Worm (Caenorhabditis elegans) whole organism, mixed stage, embryonic: ENCODE data around the gene snap-29.

Experiments
- M03D4.4 ChIP-seq: sonication (generic microtip); optimal IDR thresholded peaks from 2 replicates; lab custom pipeline; 2017; ENCODE audit warnings: mild to moderate bottlenecking, missing genetic modification characterization, missing compliant biosample characterization
- bed-3 ChIP-seq: fragments of 200-800 bp; sonication (Bioruptor generic); optimal IDR thresholded peaks from 3 replicates; lab custom pipeline; 2018; ENCODE audit warnings: mild to moderate bottlenecking, missing genetic modification characterization, moderate library complexity, missing compliant biosample characterization
- blmp-1 ChIP-seq: fragments of 150-350 bp; optimal IDR thresholded peaks from 2 replicates; lab custom pipeline; 2014; ENCODE audit warnings: missing biosample characterization, missing genetic modification characterization
- ceh-39 ChIP-seq: fragments of 150-350 bp; optimal IDR thresholded peaks from 2 replicates; lab custom pipeline; 2014; ENCODE audit warnings: missing biosample characterization, missing genetic modification characterization
- ceh-43 ChIP-seq: fragments of 200-800 bp; sonication (Bioruptor generic); optimal IDR thresholded peaks from 2 replicates; lab custom pipeline; 2018; ENCODE audit warnings: mild to moderate bottlenecking, missing genetic modification characterization, moderate library complexity, missing compliant biosample characterization
- ceh-83 ChIP-seq: fragments of 200-800 bp; sonication (Bioruptor generic); optimal IDR thresholded peaks from 2 replicates; lab custom pipeline; 2018; ENCODE audit warnings: mild to moderate bottlenecking, missing genetic modification characterization, missing compliant biosample characterization
- ces-1 ChIP-seq: fragments of 150-350 bp; optimal IDR thresholded peaks from 2 replicates; lab custom pipeline; 2014; ENCODE audit warnings: missing biosample characterization, missing genetic modification reagents, missing genetic modification characterization
- cnd-1 ChIP-seq: fragments of 200-800 bp; sonication (Bioruptor generic); optimal IDR thresholded peaks from 2 replicates; lab custom pipeline; 2018; ENCODE audit warnings: mild to moderate bottlenecking, missing genetic modification characterization, missing compliant biosample characterization
- drap-1 ChIP-seq: fragments of 200-800 bp; sonication (Bioruptor generic); optimal IDR thresholded peaks from 3 replicates; lab custom pipeline; 2018; ENCODE audit warnings: mild to moderate bottlenecking, missing genetic modification characterization, missing compliant biosample characterization
- elt-1 ChIP-seq: sonication (generic microtip); optimal IDR thresholded peaks from 2 replicates; lab custom pipeline; 2017; ENCODE audit warnings: missing genetic modification characterization, mild to moderate bottlenecking, missing compliant biosample characterization, antibody characterized with exemption, moderate library complexity, borderline replicate concordance; ENCODE audit not compliant: insufficient read depth
- elt-3 ChIP-seq: fragments of 150-350 bp; optimal IDR thresholded peaks from 2 replicates; lab custom pipeline; 2014; ENCODE audit warnings: missing biosample characterization, missing genetic modification characterization
- flh-1 ChIP-seq: fragments of 200-800 bp; sonication (Bioruptor generic); optimal IDR thresholded peaks from 2 replicates; lab custom pipeline; 2018; ENCODE audit warnings: mild to moderate bottlenecking, missing genetic modification characterization, moderate library complexity, missing compliant biosample characterization
- hlh-1 ChIP-seq: fragments of 150-350 bp; optimal IDR thresholded peaks from 2 replicates; lab custom pipeline; 2014; ENCODE audit warnings: missing biosample characterization, missing genetic modification reagents, missing genetic modification characterization
- lsy-2 ChIP-seq: fragments of 150-350 bp; optimal IDR thresholded peaks from 2 replicates; lab custom pipeline; 2014; ENCODE audit warnings: missing biosample characterization, missing genetic modification characterization
- mab-5 ChIP-seq: fragments of 150-350 bp; optimal IDR thresholded peaks from 2 replicates; lab custom pipeline; 2014; ENCODE audit warnings: missing biosample characterization, missing genetic modification characterization
- mls-2 ChIP-seq: sonication (generic microtip); optimal IDR thresholded peaks from 2 replicates; lab custom pipeline; 2016; ENCODE audit warnings: mild to moderate bottlenecking, missing genetic modification characterization, moderate library complexity, missing compliant biosample characterization
- nhr-12 ChIP-seq: fragments of 150-350 bp; optimal IDR thresholded peaks from 2 replicates; lab custom pipeline; 2014; ENCODE audit warnings: missing biosample characterization, missing genetic modification characterization
- nhr-2 ChIP-seq: fragments of 150-350 bp; optimal IDR thresholded peaks from 2 replicates; lab custom pipeline; 2014; ENCODE audit warnings: missing biosample characterization, missing genetic modification characterization
- nhr-237 ChIP-seq: fragments of 150-350 bp; optimal IDR thresholded peaks from 2 replicates; lab custom pipeline; 2014; ENCODE audit warnings: missing biosample characterization, missing genetic modification characterization
- nhr-28 ChIP-seq: fragments of 150-350 bp; optimal IDR thresholded peaks from 2 replicates; lab custom pipeline; 2014; ENCODE audit warnings: missing biosample characterization, missing genetic modification characterization
- nhr-76 ChIP-seq: sonication (generic microtip); optimal IDR thresholded peaks from 2 replicates; lab custom pipeline; 2017; ENCODE audit warnings: missing biosample characterization, missing genetic modification characterization
- pha-4 ChIP-seq: fragments of 150-350 bp; optimal IDR thresholded peaks from 2 replicates; lab custom pipeline; 2018; ENCODE audit warnings: missing biosample characterization, missing genetic modification reagents, missing genetic modification characterization
- sem-2 ChIP-seq: fragments of 200-800 bp; sonication (Bioruptor generic); optimal IDR thresholded peaks from 2 replicates; lab custom pipeline; 2018; ENCODE audit warnings: mild to moderate bottlenecking, missing genetic modification characterization, missing compliant biosample characterization
- snpc-4 ChIP-seq: fragments of 150-350 bp; optimal IDR thresholded peaks from 2 replicates; lab custom pipeline; 2014; ENCODE audit warnings: missing biosample characterization, missing genetic modification characterization
- sptf-1 ChIP-seq: sonication (generic microtip); optimal IDR thresholded peaks from 2 replicates; lab custom pipeline; 2017; ENCODE audit warnings: mild to moderate bottlenecking, missing genetic modification characterization, moderate library complexity, missing compliant biosample characterization
- tbx-8 ChIP-seq: fragments of 200-800 bp; sonication (Bioruptor generic); optimal IDR thresholded peaks from 2 replicates; lab custom pipeline; 2018; ENCODE audit warnings: mild to moderate bottlenecking, missing genetic modification characterization, moderate library complexity, missing compliant biosample characterization
- unc-120 ChIP-seq: sonication (generic microtip); optimal IDR thresholded peaks from 2 replicates; lab custom pipeline; 2017; ENCODE audit warnings: missing genetic modification characterization, missing compliant biosample characterization; ENCODE audit not compliant: poor library complexity, severe bottlenecking
- unc-39 ChIP-seq: fragments of 150-350 bp; optimal IDR thresholded peaks from 2 replicates; lab custom pipeline; 2014; ENCODE audit warnings: missing biosample characterization, missing genetic modification characterization
- unc-62 ChIP-seq: fragments of 150-350 bp; optimal IDR thresholded peaks from 2 replicates; lab custom pipeline; 2014; ENCODE audit warnings: missing biosample characterization, missing genetic modification reagents, missing genetic modification characterization
- zip-8 ChIP-seq: fragments of 150-350 bp; optimal IDR thresholded peaks from 2 replicates; lab custom pipeline; 2014; ENCODE audit warnings: missing biosample characterization, missing genetic modification characterization
- ztf-11 ChIP-seq: fragments of 150-350 bp; optimal IDR thresholded peaks from 2 replicates; lab custom pipeline; 2014; ENCODE audit warnings: missing biosample characterization, missing genetic modification characterization

Gene snap-29

DNA sequence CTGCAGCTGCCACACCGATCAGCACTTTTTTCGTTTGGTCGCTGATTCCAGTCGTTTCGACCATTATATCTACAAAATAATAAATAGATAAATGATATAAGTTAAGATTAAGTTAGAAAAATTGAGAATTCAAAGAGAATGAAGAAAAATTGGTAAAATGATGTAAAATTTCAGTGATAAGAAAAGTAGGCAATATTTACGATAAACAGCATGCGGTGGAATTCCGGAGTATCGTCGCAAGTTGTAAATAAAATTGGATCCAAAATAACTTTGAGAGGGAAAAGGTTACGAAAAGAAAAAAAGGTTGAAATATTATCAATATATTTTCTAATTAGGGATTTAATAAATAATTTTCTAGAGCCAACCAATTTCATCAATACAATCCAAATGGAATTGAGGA lies 21.4 kb upstream of the snap-29 start, which contains the start of gene tomm-70:
Gene tomm-70 (minus strand): TSS at position 69 of the 400 bp plus-strand sequence.
- TF ChIP-seq elt-3 (tag; lab: Kevin White, UChicago) (no peak), ztf-11 (tag; lab: Kevin White, UChicago) (no peak), nhr-76 (tag; lab: Kevin White, UChicago) (no peak), ceh-43 (no peak), unc-39 (tag; lab: Kevin White, UChicago) (no peak), ceh-39 (tag; lab: Kevin White, UChicago) (no peak), unc-62 (GFP tag; lab: Kevin White, UChicago) (no peak), nhr-237 (tag; lab: Kevin White, UChicago) (no peak), drap-1 (no peak), tbx-8 (GFP tag; lab: Kevin White, UChicago) (no peak), hlh-1 (tag; lab: Kevin White, UChicago) (no peak), sem-2 (no peak), sptf-1 (tag; lab: Kevin White, UChicago) (no peak), ceh-83 (GFP tag; lab: Kevin White, UChicago) (no peak), ces-1 (GFP tag; lab: Kevin White, UChicago) (no peak), snpc-4 (tag; lab: Kevin White, UChicago) (no peak), nhr-2 (tag; lab: Kevin White, UChicago) (no peak), lsy-2 (tag; lab: Kevin White, UChicago) (no peak), nhr-28 (tag; lab: Kevin White, UChicago) (no peak)

DNA sequence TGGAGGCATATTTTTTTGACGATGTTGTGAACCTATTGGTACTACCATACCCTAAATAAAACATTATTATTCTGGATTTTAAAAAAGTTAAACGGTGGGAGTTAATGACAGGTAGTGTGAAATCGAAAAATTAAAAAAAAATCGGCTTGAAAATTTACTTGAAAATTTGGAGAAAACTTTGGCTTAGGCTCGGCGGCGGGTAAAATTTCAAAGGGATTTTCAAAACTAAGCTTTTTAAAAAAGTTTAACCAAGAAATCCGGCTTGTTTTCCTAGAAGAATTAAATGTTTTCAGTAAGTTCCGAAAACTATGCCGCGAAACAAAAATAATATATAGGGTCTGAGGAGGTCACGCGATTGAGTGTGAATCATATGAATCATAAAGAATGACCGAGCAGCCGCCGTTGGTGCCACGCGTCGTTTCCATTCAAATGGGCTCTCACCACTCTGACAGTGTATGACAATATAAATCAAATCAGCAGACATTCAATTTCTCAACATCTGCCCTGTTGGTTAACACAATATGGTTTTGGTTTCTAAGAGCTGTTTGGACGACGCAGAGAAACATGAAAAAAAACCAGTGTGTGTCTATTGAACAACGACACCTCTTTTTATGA lies 14.9 kb upstream of the snap-29 start, which contains the start of gene aak-1:
Gene aak-1 (minus strand): TSS at position 51 of the 615 bp plus-strand sequence.
- no peak for TF ChIP-seq nhr-28 (tag; lab: Kevin White, UChicago)

DNA sequence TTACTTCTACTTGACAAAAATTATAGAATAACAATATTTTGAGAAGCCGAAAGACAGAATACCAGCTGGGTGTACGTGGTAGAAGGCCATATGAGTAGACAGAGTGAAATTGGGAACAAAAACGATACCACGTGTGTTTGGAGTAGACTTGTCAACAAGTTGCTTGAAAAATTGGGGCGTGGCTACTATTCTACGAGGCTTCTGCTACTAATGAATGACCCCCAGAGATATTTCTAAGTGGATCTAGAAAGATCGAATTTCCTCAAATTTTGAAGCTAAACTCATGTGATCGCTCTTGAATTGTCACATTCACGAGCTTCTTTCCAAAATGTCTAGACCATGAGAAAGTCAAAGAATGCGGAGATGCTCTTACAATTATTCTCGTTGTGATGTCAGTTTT lies 14.0 kb upstream of the snap-29 start:
- no peak for TF ChIP-seq ceh-83 (GFP tag; lab: Kevin White, UChicago)
- no peak for TF ChIP-seq ceh-43
- no peak for TF ChIP-seq cnd-1 (tag; lab: Kevin White, UChicago)
- TF ChIP-seq mab-5 (tag; lab: Kevin White, UChicago): no peak
- TF ChIP-seq nhr-12: no peak
- no peak for TF ChIP-seq elt-1 (tag; lab: Kevin White, UChicago)
- no peak for TF ChIP-seq snpc-4 (tag; lab: Kevin White, UChicago)
- TF ChIP-seq sptf-1 (tag; lab: Kevin White, UChicago): no peak
- TF ChIP-seq zip-8 (tag; lab: Kevin White, UChicago): no peak
- no peak for TF ChIP-seq pha-4 (tag; lab: Kevin White, UChicago)
- TF ChIP-seq unc-39 (tag; lab: Kevin White, UChicago): no peak
- TF ChIP-seq M03D4.4 (tag; lab: Kevin White, UChicago): no peak
- TF ChIP-seq ztf-11 (tag; lab: Kevin White, UChicago): no peak
- no peak for TF ChIP-seq ceh-39 (tag; lab: Kevin White, UChicago)
- TF ChIP-seq bed-3 (GFP tag; lab: Kevin White, UChicago): no peak
- TF ChIP-seq unc-120: no peak
- no peak for TF ChIP-seq elt-3 (tag; lab: Kevin White, UChicago)

DNA sequence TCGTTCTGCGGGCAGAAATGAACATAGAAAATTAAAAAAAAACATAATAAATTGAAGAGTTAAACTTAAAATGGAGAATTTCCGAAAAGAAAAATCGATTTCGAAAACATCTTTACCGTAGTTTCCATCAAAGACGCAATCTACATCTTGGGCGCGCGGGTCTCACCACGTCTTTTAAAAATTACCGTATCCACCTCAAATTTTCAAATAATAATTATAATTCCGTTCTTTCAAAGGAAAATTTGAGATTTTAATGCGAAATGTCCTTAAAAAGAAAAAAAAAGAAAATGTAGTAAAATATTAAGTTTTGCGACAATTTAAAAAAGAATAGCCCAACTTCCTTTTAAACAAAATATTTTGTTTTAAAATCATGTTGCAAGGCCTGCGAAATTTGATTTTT lies 12.9 kb upstream of the snap-29 start:
- TF ChIP-seq unc-39 (tag; lab: Kevin White, UChicago) (no peak), unc-120 (no peak), nhr-28 (tag; lab: Kevin White, UChicago) (no peak), mab-5 (tag; lab: Kevin White, UChicago) (no peak), elt-3 (tag; lab: Kevin White, UChicago) (no peak), unc-62 (GFP tag; lab: Kevin White, UChicago) (no peak)

DNA sequence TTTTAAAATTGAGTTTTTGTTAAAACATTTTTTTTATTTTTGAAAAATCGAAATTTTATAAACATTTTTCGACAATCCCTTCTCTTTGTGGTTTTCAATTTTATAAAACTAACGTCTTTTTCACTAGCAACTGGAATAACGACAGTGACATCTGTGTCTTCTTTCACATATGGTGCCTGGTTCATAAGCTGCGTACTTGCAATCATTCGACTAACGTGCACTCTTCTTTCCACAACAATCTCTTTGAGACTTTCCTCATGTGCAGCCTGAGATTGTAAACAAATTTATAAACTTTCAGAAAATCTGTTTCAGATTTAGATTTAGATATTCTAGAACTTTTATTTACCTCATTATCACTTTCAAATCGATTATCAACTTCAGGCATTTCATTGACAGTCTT lies 11.0 kb upstream of the snap-29 start:
- TF ChIP-seq flh-1 (no peak), snpc-4 (tag; lab: Kevin White, UChicago) (no peak), blmp-1 (no peak), hlh-1 (tag; lab: Kevin White, UChicago) (no peak), nhr-2 (tag; lab: Kevin White, UChicago) (no peak), ztf-11 (tag; lab: Kevin White, UChicago) (no peak), drap-1 (no peak), mls-2 (tag; lab: Kevin White, UChicago) (no peak), ces-1 (GFP tag; lab: Kevin White, UChicago) (no peak), unc-120 (no peak), ceh-43 (no peak)
- TF ChIP-seq, all 35 proteins: peak for 0
